Fruit fly (Drosophila melanogaster) whole organism: ENCODE results near the gene Elo68beta.

Experiments used
- Dll ChIP-seq: fragments of >200 bp; optimal IDR thresholded peaks from 2 replicates; lab custom pipeline; 2017
- EcR ChIP-seq, 2 experiments: fragments of >200 bp; optimal IDR thresholded peaks; 2 replicates each; lab custom pipeline; 2017; ENCODE audit warnings: missing biosample characterization in 2 of 2, missing genetic modification characterization in 2 of 2, missing genetic modification reagents in 2 of 2
- pan ChIP-seq: fragments of >200 bp; optimal IDR thresholded peaks from 2 replicates; lab custom pipeline; 2017
- psq ChIP-seq: fragments of >200 bp; optimal IDR thresholded peaks from 2 replicates; lab custom pipeline; 2017
- usp ChIP-seq: fragments of >200 bp; optimal IDR thresholded peaks from 2 replicates; lab custom pipeline; 2017; ENCODE audit warnings: missing biosample characterization, missing genetic modification characterization, mixed read lengths

dm6 chr3L:11113198-11114197, 12.0 kb upstream of the Elo68beta start, which contains the start of gene Sod1:
- TF ChIP-seq usp (GFP tag; lab: Kevin White, UChicago) (no peak), EcR (GFP tag; optimal IDR thresholded peaks at IDR 0.05; lab: Kevin White, UChicago) (no peak), Dll (lab: Kevin White, UChicago) (no peak), psq (lab: Kevin White, UChicago) (no peak), pan (lab: Kevin White, UChicago) (no peak)
